Worm (Caenorhabditis elegans) whole organism, L1 larva: ENCODE results near the gene C37C3.11.

Source experiments
- ama-1 ChIP-seq: fragments of 150-350 bp; optimal IDR thresholded peaks from 2 replicates; lab custom pipeline; 2014
- ces-1 ChIP-seq: fragments of 150-350 bp; optimal IDR thresholded peaks from 2 replicates; lab custom pipeline; 2014; ENCODE audit warnings: missing biosample characterization, missing genetic modification reagents, missing genetic modification characterization
- egl-27 ChIP-seq, 2 experiments: fragments of 150-350 bp in 1 of 2; sonication (generic microtip); optimal IDR thresholded peaks; 3 replicates each; lab custom pipeline; 2017 to 2018; ENCODE audit warnings: missing biosample characterization in 2 of 2, missing genetic modification characterization in 2 of 2, missing genetic modification reagents in 2 of 2
- irx-1 ChIP-seq: sonication (generic microtip); optimal IDR thresholded peaks from 2 replicates; lab custom pipeline; 2016; ENCODE audit warnings: missing genetic modification characterization, missing compliant biosample characterization
- mab-9 ChIP-seq: fragments of 200-800 bp; sonication (Bioruptor generic); IDR thresholded peaks from 2 replicates; pipeline ENCODE4 v1.3.6; 2022; ENCODE audit warnings: missing genetic modification reagents, missing genetic modification characterization, missing compliant biosample characterization
- nhr-11 ChIP-seq: fragments of 150-350 bp; optimal IDR thresholded peaks from 2 replicates; lab custom pipeline; 2014; ENCODE audit warnings: missing biosample characterization, missing genetic modification characterization
- nhr-237 ChIP-seq: fragments of 150-350 bp; optimal IDR thresholded peaks from 2 replicates; lab custom pipeline; 2014; ENCODE audit warnings: missing biosample characterization, missing genetic modification characterization
- nhr-90 ChIP-seq: sonication (generic microtip); optimal IDR thresholded peaks from 2 replicates; lab custom pipeline; 2016; ENCODE audit warnings: mild to moderate bottlenecking, missing genetic modification characterization, missing compliant biosample characterization; ENCODE audit not compliant: poor library complexity
- pqm-1 ChIP-seq: sonication (generic microtip); optimal IDR thresholded peaks from 3 replicates; lab custom pipeline; 2017; ENCODE audit warnings: missing biosample characterization, missing genetic modification characterization
- rnt-1 ChIP-seq: sonication (generic microtip); optimal IDR thresholded peaks from 2 replicates; lab custom pipeline; 2016; ENCODE audit warnings: mild to moderate bottlenecking, missing genetic modification characterization, moderate library complexity, missing compliant biosample characterization
- unc-86 ChIP-seq: sonication (generic microtip); optimal IDR thresholded peaks from 2 replicates; lab custom pipeline; 2016; ENCODE audit warnings: missing genetic modification characterization, missing compliant biosample characterization

- no peak for TF ChIP-seq irx-1 (tag; lab: Kevin White, UChicago)
- no peak for TF ChIP-seq pqm-1 (tag; lab: Kevin White, UChicago)
- no peak for TF ChIP-seq nhr-90 (tag; lab: Kevin White, UChicago)
- TF ChIP-seq ama-1 (lab: Kevin White, UChicago): no peak
- no peak for TF ChIP-seq mab-9 (GFP tag; lab: Robert Waterston, UW)
- TF ChIP-seq unc-86 (tag; lab: Kevin White, UChicago): no peak
- no peak for TF ChIP-seq egl-27 (tag; optimal IDR thresholded peaks at IDR 0.05; lab: Kevin White, UChicago)
- TF ChIP-seq ces-1 (GFP tag; lab: Kevin White, UChicago): no peak
- TF ChIP-seq nhr-11: no peak
- TF ChIP-seq rnt-1: no peak
- no peak for TF ChIP-seq nhr-237
Measured at ce11 chrV:7814601-7815000, 50.0 kb downstream of the C37C3.11 start, which contains the start of gene ZK742.6.
